Worm (Caenorhabditis elegans): Measurements from ENCODE around the gene T26H5.14.

- no peak for TF ChIP-seq lin-15B (tag; optimal IDR thresholded peaks at IDR 0.05)
- TF ChIP-seq aly-2 (tag; optimal IDR thresholded peaks at IDR 0.05) = no peak
- TF ChIP-seq ama-1 (optimal IDR thresholded peaks at IDR 0.05) = no peak
- no peak for TF ChIP-seq elt-3 (tag; optimal IDR thresholded peaks at IDR 0.05)
- no peak for TF ChIP-seq lin-39 (tag; optimal IDR thresholded peaks at IDR 0.05)
- no peak for TF ChIP-seq ceh-82 (tag; optimal IDR thresholded peaks at IDR 0.05)
- no peak for TF ChIP-seq tbx-2 (tag; optimal IDR thresholded peaks at IDR 0.05)
- TF ChIP-seq snpc-4 (tag; optimal IDR thresholded peaks at IDR 0.05) = no peak
These were observed 47.1 kb upstream of the T26H5.14 start, which contains the start of gene fbxa-135 for ce11 chrV:15401856-15402314.
